Worm (Caenorhabditis elegans) whole organism, young adult: ENCODE measurements around the gene T21C12.4.

Experiments used
- B0261.1 ChIP-seq: sonication (generic microtip); optimal IDR thresholded peaks from 2 replicates; lab custom pipeline; 2016; ENCODE audit warnings: mild to moderate bottlenecking, missing genetic modification characterization, moderate library complexity, missing compliant biosample characterization
- B0336.3 ChIP-seq: fragments of 200-800 bp; sonication (Bioruptor generic); IDR thresholded peaks from 2 replicates; pipeline ENCODE4 v1.3.6; 2022; ENCODE audit warnings: missing genetic modification characterization, missing compliant biosample characterization
- C06A6.2 ChIP-seq: fragments of 200-800 bp; sonication (Bioruptor generic); conservative IDR thresholded peaks from 2 replicates; pipeline ENCODE4 v1.3.6; 2022; ENCODE audit warnings: missing genetic modification characterization, missing compliant biosample characterization
- D2030.7 ChIP-seq: fragments of 200-800 bp; sonication (Bioruptor generic); IDR thresholded peaks from 2 replicates; pipeline ENCODE4 v1.3.6; 2022; ENCODE audit warnings: missing genetic modification reagents, missing genetic modification characterization, missing compliant biosample characterization
- F23B12.7 ChIP-seq: sonication (generic microtip); optimal IDR thresholded peaks from 2 replicates; lab custom pipeline; 2017; ENCODE audit warnings: missing genetic modification characterization, mild to moderate bottlenecking, missing compliant biosample characterization, antibody characterized with exemption, moderate library complexity; ENCODE audit not compliant: insufficient read depth
- F33H1.4 ChIP-seq: fragments of 200-800 bp; sonication (Bioruptor generic); IDR thresholded peaks from 2 replicates; pipeline ENCODE4 v1.3.6; 2022; ENCODE audit warnings: missing genetic modification reagents, missing genetic modification characterization, missing compliant biosample characterization
- F52B5.7 ChIP-seq: sonication (generic microtip); optimal IDR thresholded peaks from 2 replicates; lab custom pipeline; 2016; ENCODE audit warnings: mild to moderate bottlenecking, missing genetic modification characterization, missing compliant biosample characterization
- F55B11.4 ChIP-seq: sonication (generic microtip); optimal IDR thresholded peaks from 2 replicates; lab custom pipeline; 2016; ENCODE audit warnings: missing compliant biosample characterization, missing genetic modification characterization, borderline replicate concordance; ENCODE audit not compliant: insufficient read depth
- K12H6.12 ChIP-seq: fragments of 200-800 bp; sonication (Bioruptor generic); optimal IDR thresholded peaks from 2 replicates; lab custom pipeline; 2018; ENCODE audit warnings: mild to moderate bottlenecking, missing genetic modification characterization, missing compliant biosample characterization
- T07F8.4 ChIP-seq: sonication (generic microtip); optimal IDR thresholded peaks from 2 replicates; lab custom pipeline; 2016; ENCODE audit warnings: mild to moderate bottlenecking, missing genetic modification characterization, moderate library complexity, missing compliant biosample characterization
- Y53G8AR.9 ChIP-seq: fragments of 200-800 bp; sonication (Bioruptor generic); conservative IDR thresholded peaks from 2 replicates; pipeline ENCODE4 v1.3.6; 2022; ENCODE audit warnings: missing genetic modification reagents, missing genetic modification characterization, missing compliant biosample characterization
- Y56A3A.18 ChIP-seq: fragments of 200-800 bp; sonication (Bioruptor generic); IDR thresholded peaks from 2 replicates; pipeline ENCODE4 v1.3.6; 2022; ENCODE audit warnings: missing genetic modification reagents, missing genetic modification characterization, missing compliant biosample characterization
- Y79H2A.3 ChIP-seq: fragments of 200-800 bp; sonication (Bioruptor generic); conservative IDR thresholded peaks from 2 replicates; pipeline ENCODE4 v1.3.6; 2022; ENCODE audit warnings: missing genetic modification reagents, missing genetic modification characterization, missing compliant biosample characterization
- ama-1 ChIP-seq, 3 experiments: fragments of 150-350 bp in 1 of 3; sonication (generic microtip) in 2 of 3; optimal IDR thresholded peaks; 2 replicates each; lab custom pipeline; 2014 to 2018; ENCODE audit warnings: missing biosample characterization in 2 of 3, missing genetic modification characterization in 2 of 3, missing genetic modification reagents in 2 of 3
- aptf-3 ChIP-seq: fragments of 200-800 bp; sonication (Bioruptor generic); IDR thresholded peaks from 2 replicates; pipeline ENCODE4 v1.3.6; 2022; ENCODE audit warnings: missing genetic modification characterization, missing compliant biosample characterization
- atf-7 ChIP-seq: sonication (generic microtip); optimal IDR thresholded peaks from 2 replicates; lab custom pipeline; 2017; ENCODE audit warnings: mild to moderate bottlenecking, missing genetic modification characterization, missing compliant biosample characterization
- cebp-2 ChIP-seq: fragments of 200-800 bp; sonication (Bioruptor generic); IDR thresholded peaks from 2 replicates; pipeline ENCODE4 v1.3.6; 2022; ENCODE audit warnings: missing genetic modification characterization, missing compliant biosample characterization
- ceh-91 ChIP-seq: fragments of 200-800 bp; sonication (Bioruptor generic); IDR thresholded peaks from 2 replicates; pipeline ENCODE4 v1.3.6; 2022; ENCODE audit warnings: missing genetic modification reagents, missing genetic modification characterization, missing compliant biosample characterization
- chd-7 ChIP-seq: sonication (generic microtip); optimal IDR thresholded peaks from 2 replicates; lab custom pipeline; 2016; ENCODE audit warnings: mild to moderate bottlenecking, missing genetic modification characterization, moderate library complexity, missing compliant biosample characterization
- die-1 ChIP-seq: sonication (generic microtip); optimal IDR thresholded peaks from 2 replicates; lab custom pipeline; 2016; ENCODE audit warnings: missing genotype, mild to moderate bottlenecking, missing genetic modification characterization, missing compliant biosample characterization
- efl-1 ChIP-seq: fragments of 150-350 bp; optimal IDR thresholded peaks from 2 replicates; lab custom pipeline; 2014; ENCODE audit warnings: missing biosample characterization, missing genetic modification reagents, missing genetic modification characterization
- egl-44 ChIP-seq: fragments of 200-800 bp; sonication (Bioruptor generic); IDR thresholded peaks from 2 replicates; pipeline ENCODE4 v1.3.6; 2022; ENCODE audit warnings: missing genetic modification reagents, missing genetic modification characterization, missing compliant biosample characterization
- ets-4 ChIP-seq: fragments of 200-800 bp; sonication (Bioruptor generic); optimal IDR thresholded peaks from 2 replicates; lab custom pipeline; 2018; ENCODE audit warnings: mild to moderate bottlenecking, missing genetic modification characterization, missing compliant biosample characterization
- him-1 ChIP-seq: sonication (generic microtip); optimal IDR thresholded peaks from 2 replicates; lab custom pipeline; 2016; ENCODE audit warnings: missing genotype, missing genetic modification reagents, missing genetic modification characterization, missing compliant biosample characterization
- hlh-12 ChIP-seq: sonication (generic microtip); optimal IDR thresholded peaks from 2 replicates; lab custom pipeline; 2016; ENCODE audit warnings: missing genetic modification characterization, missing compliant biosample characterization
- lag-1 ChIP-seq: fragments of 200-800 bp; sonication (Bioruptor generic); IDR thresholded peaks from 2 replicates; pipeline ENCODE4 v1.3.6; 2022; ENCODE audit warnings: missing genetic modification reagents, missing genetic modification characterization, missing compliant biosample characterization
- let-526 ChIP-seq: fragments of 200-800 bp; sonication (Bioruptor generic); IDR thresholded peaks from 2 replicates; pipeline ENCODE4 v1.3.6; 2022; ENCODE audit warnings: missing genetic modification reagents, missing genetic modification characterization, missing compliant biosample characterization
- lin-26 ChIP-seq: fragments of 200-800 bp; sonication (Bioruptor generic); IDR thresholded peaks from 2 replicates; pipeline ENCODE4 v1.3.6; 2022; ENCODE audit warnings: missing genetic modification reagents, missing genetic modification characterization, missing compliant biosample characterization
- lin-35 ChIP-seq, 3 experiments: fragments of 150-350 bp in 2 of 3; sonication (generic microtip) in 1 of 3; optimal IDR thresholded peaks; 2 replicates each; lab custom pipeline; 2014 to 2018; ENCODE audit warnings: missing biosample characterization in 3 of 3, missing genetic modification characterization in 3 of 3, missing genetic modification reagents in 3 of 3
- mcd-1 ChIP-seq: fragments of 200-800 bp; sonication (Bioruptor generic); IDR thresholded peaks from 2 replicates; pipeline ENCODE4 v1.3.6; 2022; ENCODE audit warnings: missing genetic modification reagents, missing genetic modification characterization, missing compliant biosample characterization
- mes-4 ChIP-seq: sonication (generic microtip); optimal IDR thresholded peaks from 2 replicates; lab custom pipeline; 2016; ENCODE audit warnings: missing genotype, missing genetic modification characterization, missing compliant biosample characterization
- nfya-2 ChIP-seq: fragments of 200-800 bp; sonication (Bioruptor generic); IDR thresholded peaks from 2 replicates; pipeline ENCODE4 v1.3.6; 2022; ENCODE audit warnings: missing genetic modification reagents, missing genetic modification characterization, missing compliant biosample characterization
- nhr-179 ChIP-seq: sonication (generic microtip); optimal IDR thresholded peaks from 2 replicates; lab custom pipeline; 2016; ENCODE audit warnings: mild to moderate bottlenecking, missing genetic modification characterization, missing compliant biosample characterization
- pbrm-1 ChIP-seq: fragments of 200-800 bp; sonication (Bioruptor generic); IDR thresholded peaks from 2 replicates; pipeline ENCODE4 v1.3.6; 2022; ENCODE audit warnings: missing genetic modification reagents, missing genetic modification characterization, missing compliant biosample characterization
- rcor-1 ChIP-seq: fragments of 200-800 bp; sonication (Bioruptor generic); IDR thresholded peaks from 2 replicates; pipeline ENCODE4 v1.3.6; 2022; ENCODE audit warnings: missing genetic modification reagents, missing genetic modification characterization, missing compliant biosample characterization
- rec-8 ChIP-seq, 2 experiments: sonication (generic microtip); optimal IDR thresholded peaks; 2 replicates each; lab custom pipeline; 2016; ENCODE audit warnings: mild to moderate bottlenecking in 2 of 2, missing genetic modification characterization in 2 of 2, missing genetic modification reagents in 2 of 2, missing genotype in 2 of 2, missing biosample characterization in 1 of 2, missing compliant biosample characterization in 1 of 2, moderate library complexity in 1 of 2
- repo-1 ChIP-seq: sonication (generic microtip); optimal IDR thresholded peaks from 2 replicates; lab custom pipeline; 2017; ENCODE audit warnings: mild to moderate bottlenecking, missing genetic modification characterization, missing compliant biosample characterization
- sdz-38 ChIP-seq: sonication (generic microtip); optimal IDR thresholded peaks from 2 replicates; lab custom pipeline; 2016; ENCODE audit warnings: missing genotype, missing genetic modification characterization, missing compliant biosample characterization
- snpc-1.1 ChIP-seq: sonication (generic microtip); optimal IDR thresholded peaks from 2 replicates; lab custom pipeline; 2017; ENCODE audit warnings: missing genetic modification characterization, mild to moderate bottlenecking, missing compliant biosample characterization, antibody characterized with exemption, moderate library complexity, missing genotype, missing genetic modification reagents; ENCODE audit not compliant: insufficient read depth
- snpc-4 ChIP-seq, 5 experiments: fragments of 150-350 bp in 1 of 5; sonication (generic microtip) in 4 of 5; optimal IDR thresholded peaks; 2 replicates each; lab custom pipeline; 2014 to 2018; ENCODE audit warnings: missing genetic modification characterization in 5 of 5, missing biosample characterization in 3 of 5, antibody characterized with exemption in 2 of 5, mild to moderate bottlenecking in 2 of 5, missing compliant biosample characterization in 2 of 5, missing genotype in 2 of 5, moderate library complexity in 2 of 5, missing genetic modification reagents in 1 of 5
- somi-1 ChIP-seq: fragments of 200-800 bp; sonication (Bioruptor generic); optimal IDR thresholded peaks from 2 replicates; lab custom pipeline; 2018; ENCODE audit warnings: mild to moderate bottlenecking, missing genetic modification characterization, missing compliant biosample characterization
- unc-62 ChIP-seq: fragments of 150-350 bp; optimal IDR thresholded peaks from 2 replicates; lab custom pipeline; 2014; ENCODE audit warnings: missing biosample characterization, missing genetic modification reagents, missing genetic modification characterization
- zfh-2 ChIP-seq: fragments of 200-800 bp; sonication (Bioruptor generic); conservative IDR thresholded peaks from 2 replicates; pipeline ENCODE4 v1.3.6; 2022; ENCODE audit warnings: missing genetic modification reagents, missing genetic modification characterization, missing compliant biosample characterization

Gene T21C12.4

ce11 chrIII:10537558-10537957 lies 20.3 kb downstream of the T21C12.4 start (continued):
- TF ChIP-seq chd-7 (tag; lab: Kevin White, UChicago) (no peak), cebp-2 (no peak), pbrm-1 (GFP tag; lab: Robert Waterston, UW) (0 out of 2 replicates have a peak, but pooled peaks have one; percentile 14), rcor-1 (GFP tag; lab: Robert Waterston, UW) (no peak), snpc-1.1 (tag; lab: Kevin White, UChicago) (no peak), Y79H2A.3 (GFP tag; lab: Robert Waterston, UW) (no peak), mcd-1 (GFP tag; lab: Robert Waterston, UW) (peak; percentile 36; the same call in 1 of the 2 replicates), ceh-91 (GFP tag; lab: Robert Waterston, UW) (no peak), T07F8.4 (tag; lab: Kevin White, UChicago) (no peak), hlh-12 (tag; lab: Kevin White, UChicago) (no peak), unc-62 (no peak), C06A6.2 (no peak), ets-4 (GFP tag; lab: Kevin White, UChicago) (no peak), snpc-4 (GFP tag; optimal IDR thresholded peaks at IDR 0.05; lab: Kevin White, UChicago) (no peak), snpc-4 (tag; optimal IDR thresholded peaks at IDR 0.05; lab: Kevin White, UChicago) (peak in 3 of 4 experiments; percentile 26 to 65 (median 47)), lin-35 (GFP tag; optimal IDR thresholded peaks at IDR 0.05; lab: Kevin White, UChicago) (no peak), egl-44 (GFP tag; lab: Robert Waterston, UW) (no peak), F55B11.4 (tag; lab: Kevin White, UChicago) (no peak), repo-1 (peak; percentile 55), let-526 (GFP tag; lab: Robert Waterston, UW) (0 out of 2 replicates have a peak, but pooled peaks have one; percentile 33), die-1 (tag; lab: Kevin White, UChicago) (no peak), lin-26 (GFP tag; lab: Robert Waterston, UW) (0 out of 2 replicates have a peak, but pooled peaks have one; percentile 21), nhr-179 (tag; lab: Kevin White, UChicago) (no peak), F52B5.7 (no peak), B0336.3 (GFP tag; lab: Robert Waterston, UW) (0 out of 2 replicates have a peak, but pooled peaks have one; percentile 19), Y56A3A.18 (0 out of 2 replicates have a peak, but pooled peaks have one; percentile 58), somi-1 (GFP tag; lab: Kevin White, UChicago) (no peak), Y53G8AR.9 (GFP tag; lab: Robert Waterston, UW) (0 out of 2 replicates have a peak, but pooled peaks have one; percentile 51), atf-7 (tag; lab: Kevin White, UChicago) (peak; percentile 2), aptf-3 (GFP tag; lab: Robert Waterston, UW) (no peak), B0261.1 (tag; lab: Kevin White, UChicago) (no peak), rec-8 (tag; optimal IDR thresholded peaks at IDR 0.05; lab: Kevin White, UChicago) (no peak)

- TF ChIP-seq mcd-1 (GFP tag; lab: Robert Waterston, UW) (no peak), mes-4 (tag; lab: Kevin White, UChicago) (no peak), F23B12.7 (tag; lab: Kevin White, UChicago) (no peak), nhr-179 (tag; lab: Kevin White, UChicago) (no peak), nfya-2 (0 out of 2 replicates have a peak, but pooled peaks have one; percentile 20), egl-44 (GFP tag; lab: Robert Waterston, UW) (no peak), aptf-3 (GFP tag; lab: Robert Waterston, UW) (no peak), D2030.7 (GFP tag; lab: Robert Waterston, UW) (no peak), zfh-2 (no peak), ets-4 (GFP tag; lab: Kevin White, UChicago) (no peak), repo-1 (peak; percentile 28), him-1 (tag; lab: Kevin White, UChicago) (no peak), ama-1 (optimal IDR thresholded peaks at IDR 0.05; lab: Kevin White, UChicago) (peak; percentile 78), ama-1 (GFP tag; optimal IDR thresholded peaks at IDR 0.05; lab: Kevin White, UChicago) (no peak), K12H6.12 (tag; lab: Kevin White, UChicago) (no peak), sdz-38 (no peak), lag-1 (GFP tag; lab: Robert Waterston, UW) (no peak), F33H1.4 (GFP tag; lab: Robert Waterston, UW) (no peak), cebp-2 (0 out of 2 replicates have a peak, but pooled peaks have one; percentile 61), efl-1 (GFP tag; lab: Kevin White, UChicago) (no peak), unc-62 (no peak)
Measured at ce11 chrIII:10537003-10537402, 20.8 kb downstream of the T21C12.4 start.
